Worm (Caenorhabditis elegans): Measurements from ENCODE around the gene K08E5.5.

ce11 chrIII:10178023-10178422 lies 17.7 kb upstream of the K08E5.5 start:
- TF ChIP-seq unc-62 (GFP tag; optimal IDR thresholded peaks at IDR 0.05) = no peak
- TF ChIP-seq mls-2 (tag; optimal IDR thresholded peaks at IDR 0.05) = no peak
- no peak for TF ChIP-seq bed-3 (GFP tag; optimal IDR thresholded peaks at IDR 0.05)
- no peak for TF ChIP-seq ces-1 (GFP tag; optimal IDR thresholded peaks at IDR 0.05)
- TF ChIP-seq nhr-76 (tag; optimal IDR thresholded peaks at IDR 0.05) = no peak
- TF ChIP-seq lin-13 (tag; optimal IDR thresholded peaks at IDR 0.05) = no peak
- no peak for TF ChIP-seq nhr-237 (tag; optimal IDR thresholded peaks at IDR 0.05)
- TF ChIP-seq pha-4 (tag; optimal IDR thresholded peaks at IDR 0.05) = no peak
- TF ChIP-seq nhr-28 (tag; optimal IDR thresholded peaks at IDR 0.05) = no peak
- no peak for TF ChIP-seq sptf-1 (tag; optimal IDR thresholded peaks at IDR 0.05)
- no peak for TF ChIP-seq elt-3 (tag; optimal IDR thresholded peaks at IDR 0.05)
